Worm (Caenorhabditis elegans) whole organism, mixed stage, embryonic: ENCODE results near the gene W03C9.1.

ENCODE experiments used
- pha-4 ChIP-seq: fragments of 150-350 bp; optimal IDR thresholded peaks from 2 replicates; lab custom pipeline; 2018; ENCODE audit warnings: missing biosample characterization, missing genetic modification reagents, missing genetic modification characterization
- unc-39 ChIP-seq: fragments of 150-350 bp; optimal IDR thresholded peaks from 2 replicates; lab custom pipeline; 2014; ENCODE audit warnings: missing biosample characterization, missing genetic modification characterization

- TF ChIP-seq unc-39 (tag; lab: Kevin White, UChicago) (no peak), pha-4 (no peak)
Measured at ce11 chrII:11979449-11980095, 17.6 kb upstream of the W03C9.1 start, which contains the start of the genes ash-2 and Y17G7B.20.
